Fruit fly (Drosophila melanogaster) whole organism, embryonic: Measurements from ENCODE around the gene Cyp4g15.

ENCODE experiments used
- CG12104 ChIP-seq: fragments of 200-800 bp; sonication (Bioruptor generic); optimal IDR thresholded peaks from 3 replicates; lab custom pipeline; 2016; ENCODE audit warnings: missing biosample characterization, missing genetic modification characterization
- CG16815 ChIP-seq: fragments of 200-800 bp; sonication (Bioruptor generic); optimal IDR thresholded peaks from 3 replicates; lab custom pipeline; 2017; ENCODE audit warnings: missing biosample characterization, mild to moderate bottlenecking, missing genetic modification characterization
- CG4328 ChIP-seq: fragments of 200-800 bp; sonication (Bioruptor generic); optimal IDR thresholded peaks from 3 replicates; lab custom pipeline; 2017; ENCODE audit warnings: missing biosample characterization, missing genetic modification reagents, missing genetic modification characterization
- luna ChIP-seq: fragments of 200-800 bp; sonication (Bioruptor generic); optimal IDR thresholded peaks from 2 replicates; lab custom pipeline; 2016; ENCODE audit warnings: missing biosample characterization, missing genetic modification characterization
- pan ChIP-seq, 4 experiments: fragments of >200 bp in 3 of 4; fragments of 200-800 bp in 1 of 4; sonication (Bioruptor generic) in 1 of 4; optimal IDR thresholded peaks in 3 of 4; IDR thresholded peaks in 1 of 4; 2 replicates each; pipeline versions ENCODE4 v1.3.6 to Lab custom; 2017 to 2022; ENCODE audit warnings: missing biosample characterization in 2 of 4, missing genetic modification characterization in 2 of 4, mixed read lengths in 1 of 4
- vfl ChIP-seq: fragments of 200-800 bp; sonication (Bioruptor generic); optimal IDR thresholded peaks from 2 replicates; lab custom pipeline; 2016; ENCODE audit warnings: missing biosample characterization, missing genetic modification characterization
- zfh2 ChIP-seq: fragments of 200-800 bp; sonication (Bioruptor generic); optimal IDR thresholded peaks from 2 replicates; lab custom pipeline; 2016; ENCODE audit warnings: missing biosample characterization, missing genetic modification characterization

dm6 chrX:11527088-11527635 lies 50.3 kb downstream of the Cyp4g15 start:
- TF ChIP-seq CG4328 (no peak), pan (optimal IDR thresholded peaks at IDR 0.05; lab: Kevin White, UChicago) (no peak), pan (GFP tag; optimal IDR thresholded peaks at IDR 0.05 in 1 of 2, IDR thresholded peaks at IDR 0.05 in 1 of 2) (no peak), vfl (GFP tag; lab: Kevin White, UChicago) (no peak), CG12104 (GFP tag; lab: Kevin White, UChicago) (no peak), luna (no peak), zfh2 (no peak), CG16815 (GFP tag; lab: Kevin White, UChicago) (no peak)
